Fruit fly (Drosophila melanogaster) whole organism, embryonic: ENCODE data around the gene Plzf.

Source experiments
- Abd-B ChIP-seq: fragments of 200-800 bp; sonication (Bioruptor generic); optimal IDR thresholded peaks from 2 replicates; lab custom pipeline; 2018; ENCODE audit warnings: missing biosample characterization, mild to moderate bottlenecking, missing genetic modification characterization, moderate library complexity
- BEAF-32 ChIP-seq: fragments of 200-800 bp; sonication (Bioruptor generic); optimal IDR thresholded peaks from 3 replicates; lab custom pipeline; 2017; ENCODE audit warnings: missing biosample characterization, missing genetic modification characterization, mild to moderate bottlenecking, moderate library complexity, missing genetic modification reagents
- C15 ChIP-seq: fragments of 200-800 bp; sonication (Bioruptor generic); IDR thresholded peaks from 3 replicates; pipeline ENCODE4 v1.3.6; 2022; ENCODE audit warnings: missing biosample characterization, missing genetic modification characterization
- CG10366 ChIP-seq: fragments of 200-800 bp; sonication (Bioruptor generic); IDR thresholded peaks from 2 replicates; pipeline ENCODE4 v1.3.6; 2022; ENCODE audit warnings: missing biosample characterization, missing genetic modification characterization
- CG11398 ChIP-seq: fragments of 200-800 bp; sonication (Bioruptor generic); optimal IDR thresholded peaks from 2 replicates; lab custom pipeline; 2016; ENCODE audit warnings: missing biosample characterization, missing genetic modification characterization
- CG12769 ChIP-seq: fragments of 200-800 bp; sonication (Bioruptor generic); optimal IDR thresholded peaks from 2 replicates; lab custom pipeline; 2019; ENCODE audit warnings: missing biosample characterization, mild to moderate bottlenecking, missing genetic modification characterization, moderate library complexity
- CG13287 ChIP-seq: fragments of 200-800 bp; sonication (Bioruptor generic); IDR thresholded peaks from 2 replicates; pipeline ENCODE4 v1.3.6; 2022; ENCODE audit warnings: missing biosample characterization, missing genetic modification characterization; ENCODE audit not compliant: partially characterized antibody
- CG13894 ChIP-seq: fragments of 200-800 bp; sonication (Bioruptor generic); optimal IDR thresholded peaks from 3 replicates; lab custom pipeline; 2018; ENCODE audit warnings: missing biosample characterization, mild to moderate bottlenecking, missing genetic modification characterization, moderate library complexity
- CG14710 ChIP-seq: fragments of 200-800 bp; sonication (Bioruptor generic); optimal IDR thresholded peaks from 3 replicates; lab custom pipeline; 2019; ENCODE audit warnings: missing biosample characterization, mild to moderate bottlenecking, missing genetic modification characterization, moderate library complexity
- CG15269 ChIP-seq: fragments of 200-800 bp; sonication (Bioruptor generic); optimal IDR thresholded peaks from 2 replicates; lab custom pipeline; 2018; ENCODE audit warnings: missing biosample characterization, mild to moderate bottlenecking, missing genetic modification characterization, moderate library complexity
- CG17186 ChIP-seq: fragments of 200-800 bp; sonication (Bioruptor generic); optimal IDR thresholded peaks from 3 replicates; lab custom pipeline; 2017; ENCODE audit warnings: missing biosample characterization, missing genetic modification reagents, missing genetic modification characterization
- CG17328 ChIP-seq: fragments of 200-800 bp; sonication (Bioruptor generic); IDR thresholded peaks from 2 replicates; pipeline ENCODE4 v1.3.6; 2022; ENCODE audit warnings: missing biosample characterization, missing genetic modification characterization
- CG17385 ChIP-seq: fragments of 200-800 bp; sonication (Bioruptor generic); optimal IDR thresholded peaks from 3 replicates; lab custom pipeline; 2018; ENCODE audit warnings: missing biosample characterization, mild to moderate bottlenecking, missing genetic modification characterization
- CG18262 ChIP-seq: fragments of 200-800 bp; optimal IDR thresholded peaks from 3 replicates; lab custom pipeline; 2019; ENCODE audit warnings: missing biosample characterization, mild to moderate bottlenecking, missing genetic modification characterization, moderate library complexity
- CG31441 ChIP-seq: fragments of 200-800 bp; sonication (Bioruptor generic); IDR thresholded peaks from 2 replicates; pipeline ENCODE4 v1.3.6; 2022; ENCODE audit warnings: missing biosample characterization, missing genetic modification characterization
- CG43689 ChIP-seq: fragments of 200-800 bp; sonication (Bioruptor generic); IDR thresholded peaks from 2 replicates; pipeline ENCODE4 v1.3.6; 2022; ENCODE audit warnings: missing biosample characterization, missing genetic modification characterization
- CG6765 ChIP-seq: fragments of 200-800 bp; sonication (Bioruptor generic); optimal IDR thresholded peaks from 3 replicates; lab custom pipeline; 2017; ENCODE audit warnings: missing biosample characterization, mild to moderate bottlenecking, missing genetic modification characterization
- CG7271 ChIP-seq: fragments of 200-800 bp; sonication (Bioruptor generic); optimal IDR thresholded peaks from 2 replicates; lab custom pipeline; 2018; ENCODE audit warnings: missing biosample characterization, mild to moderate bottlenecking, missing genetic modification characterization, moderate library complexity
- Doc2 ChIP-seq: fragments of 200-800 bp; sonication (Bioruptor generic); IDR thresholded peaks from 2 replicates; pipeline ENCODE4 v1.3.6; 2022; ENCODE audit warnings: missing biosample characterization, missing genetic modification characterization
- Doc3 ChIP-seq: fragments of 200-800 bp; sonication (Bioruptor generic); IDR thresholded peaks from 3 replicates; pipeline ENCODE4 v1.3.6; 2022; ENCODE audit warnings: missing biosample characterization, missing genetic modification characterization; ENCODE audit not compliant: partially characterized antibody
- HLH3B ChIP-seq: fragments of 200-800 bp; sonication (Bioruptor generic); IDR thresholded peaks from 2 replicates; pipeline ENCODE4 v1.3.6; 2022; ENCODE audit warnings: missing biosample characterization, missing genetic modification characterization
- HLH54F ChIP-seq: fragments of 200-800 bp; sonication (Bioruptor generic); optimal IDR thresholded peaks from 3 replicates; lab custom pipeline; 2016; ENCODE audit warnings: missing biosample characterization, missing genetic modification characterization
- Hr39 ChIP-seq: fragments of >200 bp; optimal IDR thresholded peaks from 2 replicates; lab custom pipeline; 2017
- Hr51 ChIP-seq, 2 experiments: fragments of 200-800 bp; sonication (Bioruptor generic); optimal IDR thresholded peaks; 2 replicates in 1 of 2; 3 replicates in 1 of 2; lab custom pipeline; 2016 to 2018; ENCODE audit warnings: missing biosample characterization in 2 of 2, missing genetic modification characterization in 2 of 2, mild to moderate bottlenecking in 1 of 2, moderate library complexity in 1 of 2
- Mad ChIP-seq: fragments of 200-800 bp; sonication (Bioruptor generic); optimal IDR thresholded peaks from 2 replicates; lab custom pipeline; 2016; ENCODE audit warnings: missing biosample characterization, missing genetic modification characterization
- PHDP ChIP-seq: fragments of 200-800 bp; sonication (Bioruptor generic); optimal IDR thresholded peaks from 3 replicates; lab custom pipeline; 2018; ENCODE audit warnings: missing biosample characterization, mild to moderate bottlenecking, missing genetic modification characterization, moderate library complexity
- Six4 ChIP-seq: fragments of 200-800 bp; sonication (Bioruptor generic); optimal IDR thresholded peaks from 2 replicates; lab custom pipeline; 2016; ENCODE audit warnings: missing biosample characterization, missing genetic modification characterization
- Vsx1 ChIP-seq: fragments of 200-800 bp; sonication (Bioruptor generic); optimal IDR thresholded peaks from 2 replicates; lab custom pipeline; 2017; ENCODE audit warnings: missing biosample characterization, mild to moderate bottlenecking, missing genetic modification characterization, missing genetic modification reagents
- aop ChIP-seq: fragments of 200-800 bp; sonication (Bioruptor generic); IDR thresholded peaks from 2 replicates; pipeline ENCODE4 v1.3.6; 2022; ENCODE audit warnings: missing biosample characterization, missing genetic modification characterization
- ara ChIP-seq: fragments of 200-800 bp; sonication (Bioruptor generic); IDR thresholded peaks from 2 replicates; pipeline ENCODE4 v1.3.6; 2022; ENCODE audit warnings: missing biosample characterization, missing genetic modification characterization
- ash1 ChIP-seq: fragments of 200-800 bp; sonication (Bioruptor generic); optimal IDR thresholded peaks from 2 replicates; lab custom pipeline; 2018; ENCODE audit warnings: missing biosample characterization, mild to moderate bottlenecking, missing genetic modification characterization
- az2 ChIP-seq: fragments of 200-800 bp; sonication (Bioruptor generic); optimal IDR thresholded peaks from 3 replicates; lab custom pipeline; 2016; ENCODE audit warnings: missing biosample characterization, missing genetic modification characterization
- bowl ChIP-seq: fragments of 200-800 bp; sonication (Bioruptor generic); IDR thresholded peaks from 2 replicates; pipeline ENCODE4 v1.3.6; 2022; ENCODE audit warnings: missing biosample characterization, missing genetic modification characterization
- bsh ChIP-seq, 2 experiments: fragments of 200-800 bp; sonication (Bioruptor generic); optimal IDR thresholded peaks; 2 replicates each; lab custom pipeline; 2017 to 2018; ENCODE audit warnings: mild to moderate bottlenecking in 2 of 2, missing biosample characterization in 2 of 2, missing genetic modification characterization in 2 of 2, moderate library complexity in 1 of 2
- crc ChIP-seq: fragments of 200-800 bp; sonication (Bioruptor generic); optimal IDR thresholded peaks from 2 replicates; lab custom pipeline; 2016; ENCODE audit warnings: missing biosample characterization, missing genetic modification characterization
- dan ChIP-seq: fragments of 200-800 bp; sonication (Bioruptor generic); IDR thresholded peaks from 2 replicates; pipeline ENCODE4 v1.3.6; 2022; ENCODE audit warnings: missing biosample characterization, missing genetic modification characterization
- disco-r ChIP-seq: fragments of 200-800 bp; sonication (Bioruptor generic); optimal IDR thresholded peaks from 2 replicates; lab custom pipeline; 2016; ENCODE audit warnings: missing biosample characterization, missing genetic modification characterization
- eve ChIP-seq, 2 experiments: fragments of >200 bp; optimal IDR thresholded peaks; 2 replicates each; lab custom pipeline; 2017; ENCODE audit warnings: missing biosample characterization in 2 of 2, missing genetic modification characterization in 2 of 2
- exex ChIP-seq: fragments of 200-800 bp; sonication (Bioruptor generic); optimal IDR thresholded peaks from 4 replicates; lab custom pipeline; 2018; ENCODE audit warnings: missing biosample characterization, mild to moderate bottlenecking, missing genetic modification characterization, moderate library complexity
- fd96Cb ChIP-seq: fragments of 200-800 bp; sonication (Bioruptor generic); optimal IDR thresholded peaks from 2 replicates; lab custom pipeline; 2018; ENCODE audit warnings: missing biosample characterization, mild to moderate bottlenecking, missing genetic modification characterization, moderate library complexity
- gem ChIP-seq: fragments of 200-800 bp; sonication (Bioruptor generic); optimal IDR thresholded peaks from 2 replicates; lab custom pipeline; 2019; ENCODE audit warnings: missing biosample characterization, mild to moderate bottlenecking, missing genetic modification characterization, moderate library complexity
- grn ChIP-seq: fragments of 200-800 bp; sonication (Bioruptor generic); optimal IDR thresholded peaks from 3 replicates; lab custom pipeline; 2017; ENCODE audit warnings: missing biosample characterization, missing genetic modification characterization
- knrl ChIP-seq: fragments of 200-800 bp; sonication (Bioruptor generic); IDR thresholded peaks from 3 replicates; pipeline ENCODE4 v1.3.6; 2022; ENCODE audit warnings: missing biosample characterization, missing genetic modification characterization; ENCODE audit not compliant: partially characterized antibody
- pho ChIP-seq: fragments of 200-800 bp; sonication (Bioruptor generic); optimal IDR thresholded peaks from 2 replicates; lab custom pipeline; 2016; ENCODE audit warnings: missing biosample characterization, missing genetic modification characterization
- slp2 ChIP-seq: fragments of 200-800 bp; sonication (Bioruptor generic); optimal IDR thresholded peaks from 2 replicates; lab custom pipeline; 2016; ENCODE audit warnings: missing biosample characterization, missing genetic modification characterization
- unc-4 ChIP-seq: fragments of 200-800 bp; sonication (Bioruptor generic); IDR thresholded peaks from 2 replicates; pipeline ENCODE4 v1.3.6; 2022; ENCODE audit warnings: missing biosample characterization, missing genetic modification characterization; ENCODE audit not compliant: partially characterized antibody
- zf30C ChIP-seq: fragments of 200-800 bp; sonication (Bioruptor generic); optimal IDR thresholded peaks from 3 replicates; lab custom pipeline; 2018; ENCODE audit warnings: missing biosample characterization, mild to moderate bottlenecking, missing genetic modification characterization

Plzf gene

DNA sequence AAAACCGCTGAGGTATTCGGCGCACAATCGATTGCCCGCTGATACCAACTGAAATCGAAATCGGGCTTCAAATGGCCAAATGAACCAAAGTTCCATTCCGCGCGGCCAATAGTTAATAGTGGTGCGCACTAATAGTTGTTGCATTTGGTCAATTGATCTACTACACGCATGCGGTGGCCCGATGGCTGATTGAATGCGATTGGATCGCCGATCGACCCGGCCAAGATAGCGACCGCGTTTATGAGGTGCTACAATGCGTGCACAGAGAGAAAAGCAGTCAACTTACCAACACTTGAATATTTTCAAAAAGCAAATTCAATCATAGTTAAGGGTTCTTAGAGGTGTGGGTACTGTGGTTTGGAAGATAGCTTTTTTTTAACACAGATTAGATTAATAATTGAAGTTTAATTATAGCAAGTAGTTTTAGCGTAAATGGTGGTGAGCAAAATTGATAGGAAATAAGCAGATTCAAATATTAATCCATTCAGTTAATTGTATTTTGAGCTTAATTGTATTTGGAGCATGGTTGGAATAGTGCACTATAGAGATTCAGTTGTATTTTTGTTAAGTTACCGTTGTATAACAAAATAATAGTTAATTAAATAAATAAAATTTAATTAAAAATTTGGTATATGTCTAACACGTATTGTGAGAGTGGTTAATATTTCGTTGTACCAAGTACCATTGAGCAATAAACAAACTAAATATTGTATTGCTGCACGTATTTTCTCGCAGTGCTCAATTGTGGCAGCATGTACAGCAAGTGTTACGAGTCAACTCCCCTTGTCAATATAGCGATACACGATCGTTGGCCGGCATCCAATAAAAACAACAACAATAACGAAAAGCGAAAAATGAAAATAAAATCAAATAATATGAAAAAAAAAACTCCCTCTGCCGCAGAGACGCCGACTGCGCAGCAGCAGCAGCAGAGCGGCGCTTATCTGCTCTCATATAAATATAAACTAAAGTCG, 22.0 kb downstream of the Plzf start (continued):
- TF ChIP-seq CG18262 (tag; lab: Kevin White, UChicago) (peak; percentile 79), HLH54F (GFP tag; lab: Kevin White, UChicago) (peak; percentile 18), PHDP (peak; percentile 52), eve (GFP tag; optimal IDR thresholded peaks at IDR 0.05; lab: Kevin White, UChicago) (no peak), unc-4 (GFP tag; lab: Robert Waterston, UW) (no peak; the same call in 1 of the 2 replicates), CG10366 (peak; percentile 25; the same call in 1 of the 2 replicates), CG15269 (peak; percentile 70), CG13894 (tag; lab: Kevin White, UChicago) (peak; percentile 1), CG17186 (no peak), CG14710 (peak; percentile 67), pho (peak; percentile 35), slp2 (GFP tag; lab: Kevin White, UChicago) (no peak), CG17328 (GFP tag; lab: Robert Waterston, UW) (peak; percentile 47; the same call in 1 of the 2 replicates), Mad (no peak), Abd-B (GFP tag; lab: Kevin White, UChicago) (peak; percentile 29), Hr51 (GFP tag; optimal IDR thresholded peaks at IDR 0.05; lab: Kevin White, UChicago) (peak in 1 of 2 experiments; percentile 75), crc (GFP tag; lab: Kevin White, UChicago) (no peak), HLH3B (GFP tag; lab: Robert Waterston, UW) (no peak), zf30C (peak; percentile 41), fd96Cb (tag; lab: Kevin White, UChicago) (peak; percentile 57), CG31441 (GFP tag; lab: Robert Waterston, UW) (peak; percentile 67), CG6765 (peak; percentile 0), CG12769 (tag; lab: Kevin White, UChicago) (peak; percentile 22), ash1 (GFP tag; lab: Kevin White, UChicago) (no peak), disco-r (GFP tag; lab: Kevin White, UChicago) (no peak), dan (no peak), grn (GFP tag; lab: Kevin White, UChicago) (peak; percentile 95), CG13287 (GFP tag; lab: Robert Waterston, UW) (peak; percentile 32; the same call in 1 of the 2 replicates), Hr39 (lab: Kevin White, UChicago) (no peak), Doc2 (GFP tag; lab: Robert Waterston, UW) (no peak), bowl (GFP tag; lab: Robert Waterston, UW) (no peak), CG7271 (tag; lab: Kevin White, UChicago) (no peak), CG17385 (peak; percentile 59), Vsx1 (peak; percentile 43), BEAF-32 (GFP tag; lab: Kevin White, UChicago) (peak; percentile 16), C15 (GFP tag; lab: Robert Waterston, UW) (0 out of 3 replicates have a peak, but pooled peaks have one; percentile 23), CG43689 (GFP tag; lab: Robert Waterston, UW) (0 out of 2 replicates have a peak, but pooled peaks have one; percentile 25), bsh (GFP tag; optimal IDR thresholded peaks at IDR 0.05; lab: Kevin White, UChicago) (peak; percentile 4 to 47), gem (tag; lab: Kevin White, UChicago) (peak; percentile 75), ara (GFP tag; lab: Robert Waterston, UW) (peak; percentile 63), Doc3 (0 out of 3 replicates have a peak, but pooled peaks have one; percentile 21), exex (tag; lab: Kevin White, UChicago) (peak; percentile 52), Six4 (GFP tag; lab: Kevin White, UChicago) (peak; percentile 44), knrl (GFP tag; lab: Robert Waterston, UW) (no peak), az2 (peak; percentile 32), CG11398 (GFP tag; lab: Kevin White, UChicago) (peak; percentile 6), aop (GFP tag; lab: Robert Waterston, UW) (no peak)
